Fruit fly (Drosophila melanogaster) whole organism, embryonic: Measurements from ENCODE around the gene CG5390.

ENCODE experiments used
- Blimp-1 ChIP-seq: fragments of 200-800 bp; sonication (Bioruptor generic); optimal IDR thresholded peaks from 3 replicates; lab custom pipeline; 2018; ENCODE audit warnings: missing biosample characterization, missing genetic modification characterization, mild to moderate bottlenecking, moderate library complexity, missing genetic modification reagents
- CG10366 ChIP-seq: fragments of 200-800 bp; sonication (Bioruptor generic); IDR thresholded peaks from 2 replicates; pipeline ENCODE4 v1.3.6; 2022; ENCODE audit warnings: missing biosample characterization, missing genetic modification characterization
- CG1602 ChIP-seq: fragments of 200-800 bp; sonication (Bioruptor generic); optimal IDR thresholded peaks from 3 replicates; lab custom pipeline; 2016; ENCODE audit warnings: missing biosample characterization, missing genetic modification characterization
- CG17359 ChIP-seq: fragments of 200-800 bp; sonication (Bioruptor generic); optimal IDR thresholded peaks from 3 replicates; lab custom pipeline; 2018; ENCODE audit warnings: missing biosample characterization, mild to moderate bottlenecking, missing genetic modification characterization, moderate library complexity
- CG30431 ChIP-seq: fragments of 200-800 bp; sonication (Bioruptor generic); optimal IDR thresholded peaks from 2 replicates; lab custom pipeline; 2017; ENCODE audit warnings: missing biosample characterization, missing genetic modification characterization
- CG3065 ChIP-seq: fragments of 200-800 bp; sonication (Bioruptor generic); optimal IDR thresholded peaks from 2 replicates; lab custom pipeline; 2016; ENCODE audit warnings: missing biosample characterization, missing genetic modification characterization
- CG31388 ChIP-seq: fragments of 200-800 bp; sonication (Bioruptor generic); optimal IDR thresholded peaks from 2 replicates; lab custom pipeline; 2016; ENCODE audit warnings: missing biosample characterization, missing genetic modification characterization
- CG34376 ChIP-seq: fragments of 200-800 bp; sonication (Bioruptor generic); optimal IDR thresholded peaks from 2 replicates; lab custom pipeline; 2018; ENCODE audit warnings: missing biosample characterization, mild to moderate bottlenecking, missing genetic modification characterization
- CG34422 ChIP-seq: fragments of 200-800 bp; sonication (Bioruptor generic); IDR thresholded peaks from 3 replicates; pipeline ENCODE4 v1.3.6; 2022; ENCODE audit warnings: missing biosample characterization, missing genetic modification characterization
- CG3995 ChIP-seq: fragments of 200-800 bp; sonication (Bioruptor generic); optimal IDR thresholded peaks from 3 replicates; lab custom pipeline; 2016; ENCODE audit warnings: missing biosample characterization, missing genetic modification characterization
- CG4360 ChIP-seq: fragments of 200-800 bp; sonication (Bioruptor generic); IDR thresholded peaks from 2 replicates; pipeline ENCODE4 v1.3.6; 2022; ENCODE audit warnings: missing biosample characterization, missing genetic modification characterization
- CG4617 ChIP-seq: fragments of 200-800 bp; sonication (Bioruptor generic); optimal IDR thresholded peaks from 3 replicates; lab custom pipeline; 2016; ENCODE audit warnings: missing biosample characterization, missing genetic modification characterization, borderline replicate concordance
- CG4854 ChIP-seq: fragments of 200-800 bp; sonication (Bioruptor generic); optimal IDR thresholded peaks from 2 replicates; lab custom pipeline; 2016; ENCODE audit warnings: missing biosample characterization, missing genetic modification characterization, inconsistent platforms
- CG8388 ChIP-seq: fragments of 200-800 bp; sonication (Bioruptor generic); optimal IDR thresholded peaks from 2 replicates; lab custom pipeline; 2019; ENCODE audit warnings: missing biosample characterization, mild to moderate bottlenecking, missing genetic modification characterization, moderate library complexity
- CG9609 ChIP-seq: fragments of 200-800 bp; sonication (Bioruptor generic); optimal IDR thresholded peaks from 3 replicates; lab custom pipeline; 2016; ENCODE audit warnings: missing biosample characterization, missing genetic modification characterization
- CG9727 ChIP-seq: fragments of 200-800 bp; sonication (Bioruptor generic); optimal IDR thresholded peaks from 3 replicates; lab custom pipeline; 2017; ENCODE audit warnings: missing biosample characterization, mild to moderate bottlenecking, missing genetic modification characterization
- Chrac-16 ChIP-seq: fragments of 200-800 bp; sonication (Bioruptor generic); optimal IDR thresholded peaks from 3 replicates; lab custom pipeline; 2016; ENCODE audit warnings: missing biosample characterization, missing genetic modification characterization
- Deaf1 ChIP-seq: fragments of 200-800 bp; optimal IDR thresholded peaks from 3 replicates; lab custom pipeline; 2019; ENCODE audit warnings: missing biosample characterization, mild to moderate bottlenecking, missing genetic modification characterization, moderate library complexity
- Dll ChIP-seq: fragments of 200-800 bp; sonication (Bioruptor generic); IDR thresholded peaks from 4 replicates; pipeline ENCODE4 v1.3.6; 2022; ENCODE audit warnings: missing biosample characterization, missing genetic modification characterization; ENCODE audit not compliant: partially characterized antibody
- Doc3 ChIP-seq: fragments of 200-800 bp; sonication (Bioruptor generic); IDR thresholded peaks from 3 replicates; pipeline ENCODE4 v1.3.6; 2022; ENCODE audit warnings: missing biosample characterization, missing genetic modification characterization; ENCODE audit not compliant: partially characterized antibody
- Dp ChIP-seq: fragments of 200-800 bp; sonication (Bioruptor generic); optimal IDR thresholded peaks from 2 replicates; lab custom pipeline; 2018; ENCODE audit warnings: missing biosample characterization, mild to moderate bottlenecking, missing genetic modification characterization, moderate library complexity
- Eip74EF ChIP-seq, 2 experiments: fragments of 200-800 bp in 1 of 2; fragments of >200 bp in 1 of 2; sonication (Bioruptor generic) in 1 of 2; optimal IDR thresholded peaks; 2 replicates each; lab custom pipeline; 2017 to 2019; ENCODE audit warnings: missing biosample characterization in 2 of 2, missing genetic modification characterization in 2 of 2, mild to moderate bottlenecking in 1 of 2, moderate library complexity in 1 of 2
- Ets65A ChIP-seq: fragments of 200-800 bp; sonication (Bioruptor generic); peaks from one replicate; lab custom pipeline; 2016; ENCODE audit warnings: missing biosample characterization, missing genetic modification characterization
- Gug ChIP-seq: fragments of 200-800 bp; sonication (Bioruptor generic); IDR thresholded peaks from 4 replicates; pipeline ENCODE4 v1.3.6; 2022; ENCODE audit warnings: missing biosample characterization, missing genetic modification characterization
- HmgZ ChIP-seq: fragments of 200-800 bp; sonication (Bioruptor generic); optimal IDR thresholded peaks from 2 replicates; lab custom pipeline; 2018; ENCODE audit warnings: missing biosample characterization, mild to moderate bottlenecking, missing genetic modification characterization
- Max ChIP-seq: fragments of 200-800 bp; sonication (Bioruptor generic); optimal IDR thresholded peaks from 2 replicates; lab custom pipeline; 2016; ENCODE audit warnings: missing biosample characterization, mild to moderate bottlenecking, missing genetic modification characterization
- NFAT ChIP-seq: fragments of 200-800 bp; sonication (Bioruptor generic); IDR thresholded peaks from 2 replicates; pipeline ENCODE4 v1.3.6; 2022; ENCODE audit warnings: missing biosample characterization, missing genetic modification characterization
- Nf-YA ChIP-seq: fragments of 200-800 bp; sonication (Bioruptor generic); IDR thresholded peaks from 2 replicates; pipeline ENCODE4 v1.3.6; 2022; ENCODE audit warnings: missing biosample characterization, missing genetic modification characterization
- Poxn ChIP-seq: fragments of 200-800 bp; sonication (Bioruptor generic); IDR thresholded peaks from 2 replicates; pipeline ENCODE4 v1.3.6; 2022; ENCODE audit warnings: missing biosample characterization, missing genetic modification characterization
- Ssrp ChIP-seq: fragments of 200-800 bp; sonication (Bioruptor generic); optimal IDR thresholded peaks from 2 replicates; lab custom pipeline; 2018; ENCODE audit warnings: missing biosample characterization, mild to moderate bottlenecking, missing genetic modification characterization, moderate library complexity
- al ChIP-seq: fragments of 200-800 bp; sonication (Bioruptor generic); IDR thresholded peaks from 2 replicates; pipeline ENCODE4 v1.3.6; 2022; ENCODE audit warnings: missing biosample characterization, missing genetic modification characterization
- amos ChIP-seq: fragments of 200-800 bp; sonication (Bioruptor generic); IDR thresholded peaks from 2 replicates; pipeline ENCODE4 v1.3.6; 2022; ENCODE audit warnings: missing biosample characterization, missing genetic modification characterization; ENCODE audit not compliant: partially characterized antibody
- cwo ChIP-seq: fragments of 200-800 bp; sonication (Bioruptor generic); optimal IDR thresholded peaks from 3 replicates; lab custom pipeline; 2017; ENCODE audit warnings: missing biosample characterization, missing genetic modification characterization, mild to moderate bottlenecking, moderate library complexity, missing genetic modification reagents
- fd64A ChIP-seq: fragments of 200-800 bp; sonication (Bioruptor generic); optimal IDR thresholded peaks from 3 replicates; lab custom pipeline; 2018; ENCODE audit warnings: missing biosample characterization, mild to moderate bottlenecking, missing genetic modification characterization
- gem ChIP-seq: fragments of 200-800 bp; sonication (Bioruptor generic); optimal IDR thresholded peaks from 2 replicates; lab custom pipeline; 2019; ENCODE audit warnings: missing biosample characterization, mild to moderate bottlenecking, missing genetic modification characterization, moderate library complexity
- gsb ChIP-seq: fragments of 200-800 bp; sonication (Bioruptor generic); IDR thresholded peaks from 2 replicates; pipeline ENCODE4 v1.3.6; 2022; ENCODE audit warnings: missing biosample characterization, missing genetic modification characterization
- hth ChIP-seq: fragments of >200 bp; optimal IDR thresholded peaks from 2 replicates; lab custom pipeline; 2017; ENCODE audit warnings: inconsistent platforms
- kni ChIP-seq: fragments of 200-800 bp; sonication (Bioruptor generic); optimal IDR thresholded peaks from 3 replicates; lab custom pipeline; 2017; ENCODE audit warnings: mild to moderate bottlenecking, missing biosample characterization, missing genetic modification reagents, missing genetic modification characterization
- lbe ChIP-seq: fragments of 200-800 bp; sonication (Bioruptor generic); optimal IDR thresholded peaks from 2 replicates; lab custom pipeline; 2016; ENCODE audit warnings: missing biosample characterization, mild to moderate bottlenecking, missing genetic modification characterization
- lilli ChIP-seq: fragments of 200-800 bp; sonication (Bioruptor generic); optimal IDR thresholded peaks from 3 replicates; lab custom pipeline; 2016; ENCODE audit warnings: missing biosample characterization, missing genetic modification characterization
- lmd ChIP-seq: fragments of 200-800 bp; sonication (Bioruptor generic); IDR thresholded peaks from 2 replicates; pipeline ENCODE4 v1.3.6; 2022; ENCODE audit warnings: missing biosample characterization, missing genetic modification characterization
- nom ChIP-seq: fragments of 200-800 bp; sonication (Bioruptor generic); optimal IDR thresholded peaks from 2 replicates; lab custom pipeline; 2017; ENCODE audit warnings: missing biosample characterization, missing genetic modification characterization, mild to moderate bottlenecking, moderate library complexity, missing genetic modification reagents
- pnt ChIP-seq: fragments of 200-800 bp; sonication (Bioruptor generic); optimal IDR thresholded peaks from 3 replicates; lab custom pipeline; 2016; ENCODE audit warnings: missing biosample characterization, missing genetic modification characterization
- sc ChIP-seq, 3 experiments: fragments of >200 bp in 2 of 3; fragments of 200-800 bp in 1 of 3; sonication (Bioruptor generic) in 1 of 3; optimal IDR thresholded peaks; 2 replicates in 2 of 3; 3 replicates in 1 of 3; lab custom pipeline; 2017; ENCODE audit warnings: mild to moderate bottlenecking in 1 of 3, missing biosample characterization in 1 of 3, missing genetic modification characterization in 1 of 3, missing genetic modification reagents in 1 of 3
- sens ChIP-seq: fragments of 200-800 bp; sonication (Bioruptor generic); peaks from one replicate; lab custom pipeline; 2016; ENCODE audit warnings: missing biosample characterization, missing genetic modification characterization
- sens-2 ChIP-seq: fragments of 200-800 bp; sonication (Bioruptor generic); IDR thresholded peaks from 2 replicates; pipeline ENCODE4 v1.3.6; 2022; ENCODE audit warnings: missing biosample characterization, missing genetic modification characterization
- stc ChIP-seq: fragments of 200-800 bp; sonication (Bioruptor generic); IDR thresholded peaks from 2 replicates; pipeline ENCODE4 v1.3.6; 2022; ENCODE audit warnings: missing biosample characterization, missing genetic modification characterization
- stwl ChIP-seq: fragments of 200-800 bp; sonication (Bioruptor generic); optimal IDR thresholded peaks from 3 replicates; lab custom pipeline; 2018; ENCODE audit warnings: missing biosample characterization, mild to moderate bottlenecking, missing genetic modification characterization, moderate library complexity
- sug ChIP-seq: fragments of 200-800 bp; optimal IDR thresholded peaks from 2 replicates; lab custom pipeline; 2019; ENCODE audit warnings: missing biosample characterization, mild to moderate bottlenecking, missing genetic modification characterization, moderate library complexity
- trem ChIP-seq: fragments of 200-800 bp; optimal IDR thresholded peaks from 3 replicates; lab custom pipeline; 2019; ENCODE audit warnings: missing biosample characterization, mild to moderate bottlenecking, missing genetic modification characterization, moderate library complexity
- wor ChIP-seq: fragments of 200-800 bp; sonication (Bioruptor generic); IDR thresholded peaks from 2 replicates; pipeline ENCODE4 v1.3.6; 2022; ENCODE audit warnings: missing biosample characterization, missing genetic modification characterization

CG5390 gene

DNA sequence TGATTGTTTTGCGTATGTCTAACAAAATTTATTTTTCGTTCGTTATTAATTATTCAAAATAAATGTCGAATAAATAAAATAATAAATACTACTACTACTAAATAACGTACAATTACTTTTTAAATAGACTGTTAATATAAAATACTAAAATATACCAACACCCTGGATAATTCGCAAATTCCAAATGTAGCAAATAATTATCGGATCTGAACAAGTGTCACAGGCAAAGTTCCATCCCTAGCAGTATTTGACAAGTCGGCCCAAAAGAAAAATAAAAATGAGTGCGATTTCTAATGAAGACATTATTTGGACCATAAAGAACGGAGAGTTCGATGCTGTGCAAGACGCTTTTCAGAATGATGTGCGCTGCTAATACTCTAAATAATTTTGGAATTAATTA is 35.0 kb upstream of the CG5390 start, which contains the start of gene CG31715 (continued):
- TF ChIP-seq Doc3 (GFP tag; lab: Robert Waterston, UW) (peak; percentile 38; the same call in 2 of the 3 replicates), CG4360 (no peak), kni (GFP tag; lab: Kevin White, UChicago) (no peak), sc (optimal IDR thresholded peaks at IDR 0.05; lab: Kevin White, UChicago) (no peak), sc (GFP tag; optimal IDR thresholded peaks at IDR 0.05; lab: Kevin White, UChicago) (no peak), hth (lab: Kevin White, UChicago) (no peak), CG4617 (GFP tag; lab: Kevin White, UChicago) (no peak), pnt (GFP tag; lab: Kevin White, UChicago) (no peak), al (GFP tag; lab: Robert Waterston, UW) (no peak), Gug (GFP tag; lab: Robert Waterston, UW) (no peak), CG34376 (GFP tag; lab: Kevin White, UChicago) (peak; percentile 5), sug (tag; lab: Kevin White, UChicago) (peak; percentile 15), lmd (GFP tag; lab: Robert Waterston, UW) (no peak), Deaf1 (no peak), sens-2 (GFP tag; lab: Robert Waterston, UW) (no peak), Blimp-1 (GFP tag; lab: Kevin White, UChicago) (no peak), Dll (peak; percentile 64), stc (GFP tag; lab: Robert Waterston, UW) (no peak), HmgZ (no peak), Poxn (GFP tag; lab: Robert Waterston, UW) (no peak), CG8388 (peak; percentile 99), Dp (peak; percentile 12), stwl (peak; percentile 56), CG1602 (GFP tag; lab: Kevin White, UChicago) (no peak), amos (peak; percentile 60; the same call in 1 of the 2 replicates), Max (GFP tag; lab: Kevin White, UChicago) (no peak), CG4854 (GFP tag; lab: Kevin White, UChicago) (no peak), sens (GFP tag; lab: Kevin White, UChicago) (peak; percentile 77), Nf-YA (GFP tag; lab: Robert Waterston, UW) (no peak), wor (GFP tag; lab: Robert Waterston, UW) (no peak), NFAT (GFP tag; lab: Robert Waterston, UW) (no peak), nom (GFP tag; lab: Kevin White, UChicago) (no peak), CG10366 (GFP tag; lab: Robert Waterston, UW) (no peak), CG17359 (no peak), CG34422 (GFP tag; lab: Robert Waterston, UW) (no peak; the same call in 2 of the 3 replicates), CG3995 (GFP tag; lab: Kevin White, UChicago) (peak; percentile 23), Chrac-16 (GFP tag; lab: Kevin White, UChicago) (no peak), trem (tag; lab: Kevin White, UChicago) (no peak), lbe (GFP tag; lab: Kevin White, UChicago) (peak; percentile 44), CG30431 (GFP tag; lab: Kevin White, UChicago) (no peak), lilli (GFP tag; lab: Kevin White, UChicago) (peak; percentile 24), cwo (no peak), CG3065 (GFP tag; lab: Kevin White, UChicago) (no peak), Eip74EF (GFP tag; optimal IDR thresholded peaks at IDR 0.05; lab: Kevin White, UChicago) (no peak), Ssrp (tag; lab: Kevin White, UChicago) (no peak), CG31388 (GFP tag; lab: Kevin White, UChicago) (no peak), gsb (no peak), gem (tag; lab: Kevin White, UChicago) (peak; percentile 64), fd64A (GFP tag; lab: Kevin White, UChicago) (no peak), CG9727 (GFP tag; lab: Kevin White, UChicago) (no peak), CG9609 (GFP tag; lab: Kevin White, UChicago) (no peak), Ets65A (peak; percentile 51)
